Worm (Caenorhabditis elegans) whole organism, young adult: ENCODE data around the gene set-4.

ENCODE experiments used
- B0035.1 ChIP-seq: sonication (generic microtip); optimal IDR thresholded peaks from 2 replicates; lab custom pipeline; 2016; ENCODE audit warnings: missing genetic modification characterization, mild to moderate bottlenecking, missing compliant biosample characterization, missing genotype, missing genetic modification reagents
- B0261.1 ChIP-seq: sonication (generic microtip); optimal IDR thresholded peaks from 2 replicates; lab custom pipeline; 2016; ENCODE audit warnings: mild to moderate bottlenecking, missing genetic modification characterization, moderate library complexity, missing compliant biosample characterization
- D2030.7 ChIP-seq: fragments of 200-800 bp; sonication (Bioruptor generic); IDR thresholded peaks from 2 replicates; pipeline ENCODE4 v1.3.6; 2022; ENCODE audit warnings: missing genetic modification reagents, missing genetic modification characterization, missing compliant biosample characterization
- F23B12.7 ChIP-seq: sonication (generic microtip); optimal IDR thresholded peaks from 2 replicates; lab custom pipeline; 2017; ENCODE audit warnings: missing genetic modification characterization, mild to moderate bottlenecking, missing compliant biosample characterization, antibody characterized with exemption, moderate library complexity; ENCODE audit not compliant: insufficient read depth
- F39B2.1 ChIP-seq: fragments of 200-800 bp; sonication (Bioruptor generic); IDR thresholded peaks from 2 replicates; pipeline ENCODE4 v1.3.6; 2022; ENCODE audit warnings: missing genetic modification reagents, missing genetic modification characterization, missing compliant biosample characterization
- Y67H2A.10 ChIP-seq: fragments of 200-800 bp; sonication (Bioruptor generic); conservative IDR thresholded peaks from 2 replicates; pipeline ENCODE4 v1.3.6; 2022; ENCODE audit warnings: missing genetic modification reagents, missing genetic modification characterization, missing compliant biosample characterization
- Y79H2A.3 ChIP-seq: fragments of 200-800 bp; sonication (Bioruptor generic); conservative IDR thresholded peaks from 2 replicates; pipeline ENCODE4 v1.3.6; 2022; ENCODE audit warnings: missing genetic modification reagents, missing genetic modification characterization, missing compliant biosample characterization
- ZK185.1 ChIP-seq: sonication (generic microtip); optimal IDR thresholded peaks from 2 replicates; lab custom pipeline; 2016; ENCODE audit warnings: mild to moderate bottlenecking, missing genetic modification characterization, missing compliant biosample characterization; ENCODE audit not compliant: poor library complexity, severe bottlenecking
- athp-1 ChIP-seq: sonication (generic microtip); optimal IDR thresholded peaks from 2 replicates; lab custom pipeline; 2017; ENCODE audit warnings: mild to moderate bottlenecking, missing genetic modification characterization, missing compliant biosample characterization
- bed-1 ChIP-seq: fragments of 200-800 bp; sonication (Bioruptor generic); IDR thresholded peaks from 2 replicates; pipeline ENCODE4 v1.3.6; 2022; ENCODE audit warnings: missing genetic modification reagents, missing genetic modification characterization, missing compliant biosample characterization
- ccch-3 ChIP-seq: fragments of 200-800 bp; sonication (Bioruptor generic); optimal IDR thresholded peaks from 2 replicates; lab custom pipeline; 2018; ENCODE audit warnings: mild to moderate bottlenecking, missing genetic modification characterization, missing compliant biosample characterization
- cebp-1 ChIP-seq, 2 experiments: fragments of 200-800 bp in 1 of 2; sonication (Bioruptor generic) in 1 of 2; sonication (generic microtip) in 1 of 2; IDR thresholded peaks in 1 of 2; optimal IDR thresholded peaks in 1 of 2; 2 replicates each; pipeline versions ENCODE4 v1.3.6 to Lab custom; 2017 to 2022; ENCODE audit warnings: missing compliant biosample characterization in 2 of 2, missing genetic modification characterization in 2 of 2, mild to moderate bottlenecking in 1 of 2, missing genetic modification reagents in 1 of 2, moderate library complexity in 1 of 2
- ceh-91 ChIP-seq: fragments of 200-800 bp; sonication (Bioruptor generic); IDR thresholded peaks from 2 replicates; pipeline ENCODE4 v1.3.6; 2022; ENCODE audit warnings: missing genetic modification reagents, missing genetic modification characterization, missing compliant biosample characterization
- dpl-1 ChIP-seq: fragments of 150-350 bp; optimal IDR thresholded peaks from 2 replicates; lab custom pipeline; 2014; ENCODE audit warnings: missing biosample characterization, missing genetic modification reagents, missing genetic modification characterization
- egrh-3 ChIP-seq: fragments of 200-800 bp; sonication (Bioruptor generic); IDR thresholded peaks from 2 replicates; pipeline ENCODE4 v1.3.6; 2022; ENCODE audit warnings: missing genetic modification reagents, missing genetic modification characterization, missing compliant biosample characterization
- ets-4 ChIP-seq: fragments of 200-800 bp; sonication (Bioruptor generic); optimal IDR thresholded peaks from 2 replicates; lab custom pipeline; 2018; ENCODE audit warnings: mild to moderate bottlenecking, missing genetic modification characterization, missing compliant biosample characterization
- hlh-12 ChIP-seq: sonication (generic microtip); optimal IDR thresholded peaks from 2 replicates; lab custom pipeline; 2016; ENCODE audit warnings: missing genetic modification characterization, missing compliant biosample characterization
- hlh-26 ChIP-seq: fragments of 200-800 bp; sonication (Bioruptor generic); conservative IDR thresholded peaks from 2 replicates; pipeline ENCODE4 v1.3.6; 2022; ENCODE audit warnings: missing genetic modification reagents, missing genetic modification characterization, missing compliant biosample characterization
- hsf-1 ChIP-seq: fragments of 200-800 bp; sonication (Bioruptor generic); IDR thresholded peaks from 2 replicates; pipeline ENCODE4 v1.3.6; 2022; ENCODE audit warnings: missing genetic modification reagents, missing genetic modification characterization, missing compliant biosample characterization
- lag-1 ChIP-seq: fragments of 200-800 bp; sonication (Bioruptor generic); IDR thresholded peaks from 2 replicates; pipeline ENCODE4 v1.3.6; 2022; ENCODE audit warnings: missing genetic modification reagents, missing genetic modification characterization, missing compliant biosample characterization
- let-607 ChIP-seq, 2 experiments: fragments of 200-800 bp in 1 of 2; sonication (Bioruptor generic) in 1 of 2; sonication (generic microtip) in 1 of 2; optimal IDR thresholded peaks; 2 replicates each; lab custom pipeline; 2016 to 2018; ENCODE audit warnings: mild to moderate bottlenecking in 2 of 2, missing compliant biosample characterization in 2 of 2, missing genetic modification characterization in 2 of 2, moderate library complexity in 2 of 2, missing genotype in 1 of 2
- lin-35 ChIP-seq, 3 experiments: fragments of 150-350 bp in 2 of 3; sonication (generic microtip) in 1 of 3; optimal IDR thresholded peaks; 2 replicates each; lab custom pipeline; 2014 to 2018; ENCODE audit warnings: missing biosample characterization in 3 of 3, missing genetic modification characterization in 3 of 3, missing genetic modification reagents in 3 of 3
- lin-40 ChIP-seq: sonication (generic microtip); optimal IDR thresholded peaks from 2 replicates; lab custom pipeline; 2016; ENCODE audit warnings: missing genetic modification characterization, mild to moderate bottlenecking, missing compliant biosample characterization, missing genotype, missing genetic modification reagents
- lin-54 ChIP-seq: fragments of 200-800 bp; sonication (Bioruptor generic); optimal IDR thresholded peaks from 2 replicates; lab custom pipeline; 2018; ENCODE audit warnings: mild to moderate bottlenecking, missing genetic modification characterization, missing compliant biosample characterization
- lsl-1 ChIP-seq: fragments of 200-800 bp; sonication (Bioruptor generic); optimal IDR thresholded peaks from 2 replicates; lab custom pipeline; 2018; ENCODE audit warnings: mild to moderate bottlenecking, missing genetic modification characterization, moderate library complexity, missing compliant biosample characterization
- lsy-27 ChIP-seq: sonication (generic microtip); optimal IDR thresholded peaks from 2 replicates; lab custom pipeline; 2017; ENCODE audit warnings: missing genetic modification characterization, mild to moderate bottlenecking, missing compliant biosample characterization, antibody characterized with exemption, missing genotype, borderline replicate concordance; ENCODE audit not compliant: insufficient read depth
- madf-10 ChIP-seq: sonication (generic microtip); optimal IDR thresholded peaks from 2 replicates; lab custom pipeline; 2016; ENCODE audit warnings: mild to moderate bottlenecking, missing genetic modification characterization, missing compliant biosample characterization
- madf-8 ChIP-seq: fragments of 200-800 bp; sonication (Bioruptor generic); conservative IDR thresholded peaks from 2 replicates; pipeline ENCODE4 v1.3.6; 2022; ENCODE audit warnings: missing genetic modification reagents, missing genetic modification characterization, missing compliant biosample characterization
- mel-28 ChIP-seq: sonication (generic microtip); optimal IDR thresholded peaks from 2 replicates; lab custom pipeline; 2016; ENCODE audit warnings: borderline replicate concordance, mild to moderate bottlenecking, missing genetic modification characterization, missing compliant biosample characterization
- mes-4 ChIP-seq: sonication (generic microtip); optimal IDR thresholded peaks from 2 replicates; lab custom pipeline; 2016; ENCODE audit warnings: missing genotype, missing genetic modification characterization, missing compliant biosample characterization
- nhr-120 ChIP-seq: fragments of 200-800 bp; sonication (Bioruptor generic); IDR thresholded peaks from 2 replicates; pipeline ENCODE4 v1.3.6; 2022; ENCODE audit warnings: missing genetic modification characterization, missing compliant biosample characterization
- pbrm-1 ChIP-seq: fragments of 200-800 bp; sonication (Bioruptor generic); IDR thresholded peaks from 2 replicates; pipeline ENCODE4 v1.3.6; 2022; ENCODE audit warnings: missing genetic modification reagents, missing genetic modification characterization, missing compliant biosample characterization
- pha-4 ChIP-seq: fragments of 150-350 bp; sonication (generic microtip); optimal IDR thresholded peaks from 2 replicates; lab custom pipeline; 2014; ENCODE audit warnings: missing biosample characterization, missing genetic modification reagents, missing genetic modification characterization
- rcor-1 ChIP-seq: fragments of 200-800 bp; sonication (Bioruptor generic); IDR thresholded peaks from 2 replicates; pipeline ENCODE4 v1.3.6; 2022; ENCODE audit warnings: missing genetic modification reagents, missing genetic modification characterization, missing compliant biosample characterization
- repo-1 ChIP-seq: sonication (generic microtip); optimal IDR thresholded peaks from 2 replicates; lab custom pipeline; 2017; ENCODE audit warnings: mild to moderate bottlenecking, missing genetic modification characterization, missing compliant biosample characterization
- rpc-1 ChIP-seq, 2 experiments: fragments of 150-350 bp in 1 of 2; sonication (generic microtip) in 1 of 2; optimal IDR thresholded peaks; 2 replicates each; lab custom pipeline; 2014 to 2018; ENCODE audit warnings: missing biosample characterization in 1 of 2, missing genetic modification characterization in 1 of 2, missing genetic modification reagents in 1 of 2, missing genotype in 1 of 2
- sea-2 ChIP-seq: fragments of 200-800 bp; sonication (Bioruptor generic); IDR thresholded peaks from 2 replicates; pipeline ENCODE4 v1.3.6; 2022; ENCODE audit warnings: missing genetic modification characterization, missing compliant biosample characterization
- snpc-1.1 ChIP-seq: sonication (generic microtip); optimal IDR thresholded peaks from 2 replicates; lab custom pipeline; 2017; ENCODE audit warnings: missing genetic modification characterization, mild to moderate bottlenecking, missing compliant biosample characterization, antibody characterized with exemption, moderate library complexity, missing genotype, missing genetic modification reagents; ENCODE audit not compliant: insufficient read depth
- snpc-3.4 ChIP-seq: sonication (generic microtip); optimal IDR thresholded peaks from 2 replicates; lab custom pipeline; 2017; ENCODE audit warnings: missing genetic modification characterization, mild to moderate bottlenecking, missing compliant biosample characterization, antibody characterized with exemption, moderate library complexity, missing genotype, missing genetic modification reagents
- snpc-4 ChIP-seq, 5 experiments: fragments of 150-350 bp in 1 of 5; sonication (generic microtip) in 4 of 5; optimal IDR thresholded peaks; 2 replicates each; lab custom pipeline; 2014 to 2018; ENCODE audit warnings: missing genetic modification characterization in 5 of 5, missing biosample characterization in 3 of 5, antibody characterized with exemption in 2 of 5, mild to moderate bottlenecking in 2 of 5, missing compliant biosample characterization in 2 of 5, missing genotype in 2 of 5, moderate library complexity in 2 of 5, missing genetic modification reagents in 1 of 5
- sptf-2 ChIP-seq: fragments of 200-800 bp; sonication (Bioruptor generic); optimal IDR thresholded peaks from 2 replicates; lab custom pipeline; 2018; ENCODE audit warnings: mild to moderate bottlenecking, missing genetic modification characterization, missing compliant biosample characterization
- xnd-1 ChIP-seq: sonication (generic microtip); optimal IDR thresholded peaks from 2 replicates; lab custom pipeline; 2016; ENCODE audit warnings: missing genotype, missing genetic modification reagents, missing genetic modification characterization, missing compliant biosample characterization
- zim-3 ChIP-seq: sonication (generic microtip); optimal IDR thresholded peaks from 2 replicates; lab custom pipeline; 2017; ENCODE audit warnings: mild to moderate bottlenecking, missing genetic modification characterization, moderate library complexity, missing compliant biosample characterization
- ztf-25 ChIP-seq: fragments of 200-800 bp; sonication (Bioruptor generic); IDR thresholded peaks from 2 replicates; pipeline ENCODE4 v1.3.6; 2022; ENCODE audit warnings: missing genetic modification reagents, missing genetic modification characterization, missing compliant biosample characterization
- ztf-26 ChIP-seq: sonication (generic microtip); optimal IDR thresholded peaks from 2 replicates; lab custom pipeline; 2017; ENCODE audit warnings: missing genetic modification characterization, missing compliant biosample characterization
- ztf-3 ChIP-seq: fragments of 200-800 bp; sonication (Bioruptor generic); optimal IDR thresholded peaks from 2 replicates; lab custom pipeline; 2018; ENCODE audit warnings: mild to moderate bottlenecking, missing genetic modification characterization, missing compliant biosample characterization

set-4 gene

DNA sequence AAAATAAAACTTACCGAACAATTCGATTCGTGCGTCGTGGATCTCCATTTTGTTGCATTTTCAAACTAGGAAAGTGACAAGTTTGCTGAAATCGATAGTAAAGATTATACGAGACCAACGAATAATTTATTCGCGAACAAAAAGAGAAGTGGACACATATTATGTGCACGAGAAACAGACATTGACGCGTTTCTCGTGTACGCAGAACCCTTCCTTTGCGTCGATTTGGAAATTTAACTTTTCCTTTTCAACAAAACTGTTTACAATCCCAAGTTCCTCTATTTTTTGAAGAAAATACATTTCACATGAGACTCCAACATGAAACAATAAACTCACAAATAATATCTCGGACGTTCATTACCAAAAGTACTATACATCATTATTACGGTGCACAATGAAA is 29.7 kb upstream of the set-4 start, which contains the start of gene K10B2.4 (continued):
- TF ChIP-seq sptf-2 (GFP tag; lab: Kevin White, UChicago) = no peak
- no peak for TF ChIP-seq madf-8 (GFP tag; lab: Robert Waterston, UW)
- TF ChIP-seq snpc-1.1 (tag; lab: Kevin White, UChicago) = no peak
- TF ChIP-seq athp-1 (tag; lab: Kevin White, UChicago) = no peak
- peak; percentile 43; the same call in 1 of the 2 replicates for TF ChIP-seq rcor-1 (GFP tag; lab: Robert Waterston, UW)
- no peak for TF ChIP-seq ztf-26 (tag; lab: Kevin White, UChicago)
- TF ChIP-seq egrh-3 (GFP tag; lab: Robert Waterston, UW) = no peak
- peak in 1 of 3 experiments; percentile 47 for TF ChIP-seq lin-35 (GFP tag; optimal IDR thresholded peaks at IDR 0.05; lab: Kevin White, UChicago)
- TF ChIP-seq bed-1 (GFP tag; lab: Robert Waterston, UW) = no peak
- no peak for TF ChIP-seq Y79H2A.3 (GFP tag; lab: Robert Waterston, UW)
- peak; percentile 47 for TF ChIP-seq lin-40 (tag; lab: Kevin White, UChicago)
- TF ChIP-seq ztf-3 (GFP tag; lab: Kevin White, UChicago) = no peak
- TF ChIP-seq rpc-1 (optimal IDR thresholded peaks at IDR 0.05; lab: Kevin White, UChicago) = no peak
- TF ChIP-seq rpc-1 (tag; optimal IDR thresholded peaks at IDR 0.05; lab: Kevin White, UChicago) = no peak
- no peak for TF ChIP-seq lag-1 (GFP tag; lab: Robert Waterston, UW)
- TF ChIP-seq hlh-12 = no peak
- no peak for TF ChIP-seq sea-2 (GFP tag; lab: Robert Waterston, UW)
- no peak for TF ChIP-seq snpc-3.4 (tag; lab: Kevin White, UChicago)
- no peak for TF ChIP-seq ccch-3 (GFP tag; lab: Kevin White, UChicago)
- 0 out of 2 replicates have a peak, but pooled peaks have one; percentile 35 for TF ChIP-seq hsf-1 (GFP tag; lab: Robert Waterston, UW)
- no peak for TF ChIP-seq nhr-120 (GFP tag; lab: Robert Waterston, UW)
- no peak for TF ChIP-seq mel-28 (tag; lab: Kevin White, UChicago)
- TF ChIP-seq Y67H2A.10 = 0 out of 2 replicates have a peak, but pooled peaks have one; percentile 21
- TF ChIP-seq hlh-26 (GFP tag; lab: Robert Waterston, UW) = no peak
- no peak for TF ChIP-seq ceh-91 (GFP tag; lab: Robert Waterston, UW)
- TF ChIP-seq repo-1 (tag; lab: Kevin White, UChicago) = no peak
- peak; percentile 46 for TF ChIP-seq dpl-1
- no peak for TF ChIP-seq B0261.1
- TF ChIP-seq xnd-1 (tag; lab: Kevin White, UChicago) = no peak
- TF ChIP-seq lsy-27 (tag; lab: Kevin White, UChicago) = no peak
- TF ChIP-seq zim-3 (tag; lab: Kevin White, UChicago) = no peak
- no peak for TF ChIP-seq pbrm-1
- no peak for TF ChIP-seq pha-4 (tag; lab: Kevin White, UChicago)
- no peak for TF ChIP-seq F39B2.1 (GFP tag; lab: Robert Waterston, UW)
- peak; percentile 62 for TF ChIP-seq lin-54
- no peak for TF ChIP-seq ztf-25 (GFP tag; lab: Robert Waterston, UW)
- peak; percentile 0 for TF ChIP-seq snpc-4 (GFP tag; optimal IDR thresholded peaks at IDR 0.05; lab: Kevin White, UChicago)
- TF ChIP-seq snpc-4 (tag; optimal IDR thresholded peaks at IDR 0.05; lab: Kevin White, UChicago) = peak; percentile 22 to 42 (median 36)
- peak; percentile 80 for TF ChIP-seq F23B12.7 (tag; lab: Kevin White, UChicago)
- TF ChIP-seq ets-4 (GFP tag; lab: Kevin White, UChicago) = no peak
- peak; percentile 58 for TF ChIP-seq ZK185.1 (tag; lab: Kevin White, UChicago)
- no peak for TF ChIP-seq mes-4
- no peak for TF ChIP-seq cebp-1 (GFP tag; IDR thresholded peaks at IDR 0.05; lab: Robert Waterston, UW)
- TF ChIP-seq cebp-1 (tag; optimal IDR thresholded peaks at IDR 0.05; lab: Kevin White, UChicago) = peak; percentile 47
- peak; percentile 56 for TF ChIP-seq B0035.1 (tag; lab: Kevin White, UChicago)
- peak; percentile 7 for TF ChIP-seq lsl-1
- TF ChIP-seq madf-10 = no peak
- TF ChIP-seq let-607 (tag; optimal IDR thresholded peaks at IDR 0.05; lab: Kevin White, UChicago) = peak in 1 of 2 experiments; percentile 5
- TF ChIP-seq D2030.7 (GFP tag; lab: Robert Waterston, UW) = peak; percentile 41; the same call in 1 of the 2 replicates
